Worm (Caenorhabditis elegans) whole organism, early embryonic: Measurements from ENCODE around the gene ztf-30.

Source experiments
- B0310.2 ChIP-seq: sonication (generic microtip); optimal IDR thresholded peaks from 2 replicates; lab custom pipeline; 2016; ENCODE audit warnings: mild to moderate bottlenecking, missing genetic modification characterization, missing compliant biosample characterization
- F13C5.2 ChIP-seq: sonication (generic microtip); optimal IDR thresholded peaks from 2 replicates; lab custom pipeline; 2017; ENCODE audit warnings: mild to moderate bottlenecking, missing genetic modification characterization, inconsistent platforms, missing compliant biosample characterization
- aly-1 ChIP-seq: sonication (generic microtip); optimal IDR thresholded peaks from 2 replicates; lab custom pipeline; 2016; ENCODE audit warnings: missing genetic modification characterization, missing compliant biosample characterization
- ama-1 ChIP-seq: fragments of 150-350 bp; optimal IDR thresholded peaks from 2 replicates; lab custom pipeline; 2014
- ceh-13 ChIP-seq: fragments of 200-800 bp; sonication (Bioruptor generic); optimal IDR thresholded peaks from 2 replicates; lab custom pipeline; 2018; ENCODE audit warnings: mild to moderate bottlenecking, missing genetic modification characterization, missing compliant biosample characterization
- ceh-36 ChIP-seq: sonication (generic microtip); optimal IDR thresholded peaks from 2 replicates; lab custom pipeline; 2016; ENCODE audit warnings: missing genetic modification characterization, inconsistent platforms, missing compliant biosample characterization
- ets-7 ChIP-seq: sonication (generic microtip); optimal IDR thresholded peaks from 2 replicates; lab custom pipeline; 2016; ENCODE audit warnings: missing genotype, missing genetic modification characterization, missing compliant biosample characterization
- flt-1 ChIP-seq: fragments of 200-800 bp; sonication (Bioruptor generic); IDR thresholded peaks from 2 replicates; pipeline ENCODE4 v1.3.6; 2022; ENCODE audit warnings: missing genetic modification characterization, missing compliant biosample characterization
- hmbx-1 ChIP-seq: sonication (generic microtip); optimal IDR thresholded peaks from 2 replicates; lab custom pipeline; 2016; ENCODE audit warnings: mild to moderate bottlenecking, missing genetic modification characterization, missing compliant biosample characterization
- hmg-4 ChIP-seq: fragments of 200-800 bp; sonication (Bioruptor generic); optimal IDR thresholded peaks from 2 replicates; lab custom pipeline; 2018; ENCODE audit warnings: mild to moderate bottlenecking, missing genetic modification characterization, missing compliant biosample characterization
- hnd-1 ChIP-seq: sonication (generic microtip); optimal IDR thresholded peaks from 2 replicates; lab custom pipeline; 2016; ENCODE audit warnings: missing genetic modification characterization, missing compliant biosample characterization
- pes-1 ChIP-seq: fragments of 200-800 bp; sonication (Bioruptor generic); IDR thresholded peaks from 2 replicates; pipeline ENCODE4 v1.3.6; 2022; ENCODE audit warnings: missing genetic modification reagents, missing genetic modification characterization, missing compliant biosample characterization
- scrt-1 ChIP-seq: fragments of 200-800 bp; sonication (Bioruptor generic); IDR thresholded peaks from 2 replicates; pipeline ENCODE4 v1.3.6; 2022; ENCODE audit warnings: missing genetic modification characterization, missing compliant biosample characterization
- sea-1 ChIP-seq: fragments of 200-800 bp; sonication (Bioruptor generic); conservative IDR thresholded peaks from 2 replicates; pipeline ENCODE4 v1.3.6; 2022; ENCODE audit warnings: missing genetic modification characterization, missing compliant biosample characterization
- tbx-11 ChIP-seq: fragments of 200-800 bp; sonication (Bioruptor generic); IDR thresholded peaks from 2 replicates; pipeline ENCODE4 v1.3.6; 2022; ENCODE audit warnings: missing genetic modification characterization, missing compliant biosample characterization
- tbx-37 ChIP-seq: fragments of 200-800 bp; sonication (Bioruptor generic); conservative IDR thresholded peaks from 2 replicates; pipeline ENCODE4 v1.3.6; 2022; ENCODE audit warnings: missing genetic modification reagents, missing genetic modification characterization, missing compliant biosample characterization
- tra-4 ChIP-seq: sonication (generic microtip); optimal IDR thresholded peaks from 2 replicates; lab custom pipeline; 2017; ENCODE audit warnings: missing genetic modification characterization, missing compliant biosample characterization

ztf-30 gene

ce11 chrIII:8594088-8594487 lies 3.6 kb downstream of the ztf-30 start:
- TF ChIP-seq F13C5.2, result no peak
- TF ChIP-seq hmg-4 (GFP tag; lab: Kevin White, UChicago), result no peak
- TF ChIP-seq pes-1 (GFP tag; lab: Robert Waterston, UW), result no peak
- TF ChIP-seq flt-1 (GFP tag; lab: Robert Waterston, UW), result no peak
- TF ChIP-seq ceh-13 (GFP tag; lab: Kevin White, UChicago), result no peak
- TF ChIP-seq scrt-1, result no peak
- no peak for TF ChIP-seq ets-7 (tag; lab: Kevin White, UChicago)
- TF ChIP-seq B0310.2 (tag; lab: Kevin White, UChicago), result no peak
- TF ChIP-seq sea-1 (GFP tag; lab: Robert Waterston, UW), result no peak
- no peak for TF ChIP-seq ama-1 (lab: Kevin White, UChicago)
- TF ChIP-seq hnd-1 (tag; lab: Kevin White, UChicago), result no peak
- TF ChIP-seq hmbx-1 (tag; lab: Kevin White, UChicago), result no peak
- no peak for TF ChIP-seq tbx-11 (GFP tag; lab: Robert Waterston, UW)
- no peak for TF ChIP-seq tra-4 (tag; lab: Kevin White, UChicago)
- TF ChIP-seq tbx-37, result no peak

- TF ChIP-seq ama-1 (lab: Kevin White, UChicago), result no peak
Observed at ce11 chrIII:8593620-8594019, 4.0 kb downstream of the ztf-30 start, which contains the start of gene C06E1.7. C06E1.7 (minus strand) TSS chrIII:8593720.

ce11 chrIII:8590882-8591281 lies 6.8 kb downstream of the ztf-30 start, which contains the start of gene fipr-16:
fipr-16 (minus strand) TSS chrIII:8590982.
- TF ChIP-seq ets-7 (tag; lab: Kevin White, UChicago) (no peak), flt-1 (GFP tag; lab: Robert Waterston, UW) (no peak), hnd-1 (tag; lab: Kevin White, UChicago) (no peak), F13C5.2 (no peak), aly-1 (tag; lab: Kevin White, UChicago) (no peak), tbx-11 (GFP tag; lab: Robert Waterston, UW) (no peak), pes-1 (GFP tag; lab: Robert Waterston, UW) (no peak), tra-4 (tag; lab: Kevin White, UChicago) (no peak), ceh-13 (GFP tag; lab: Kevin White, UChicago) (no peak), hmg-4 (GFP tag; lab: Kevin White, UChicago) (no peak), hmbx-1 (tag; lab: Kevin White, UChicago) (no peak), B0310.2 (tag; lab: Kevin White, UChicago) (no peak), tbx-37 (no peak), scrt-1 (no peak), sea-1 (GFP tag; lab: Robert Waterston, UW) (no peak)

ce11 chrIII:8589195-8589594 lies 8.5 kb downstream of the ztf-30 start, which contains the start of gene fip-3:
fip-3 (minus strand) TSS chrIII:8589488.
- TF ChIP-seq flt-1 (GFP tag; lab: Robert Waterston, UW) (no peak), ceh-13 (GFP tag; lab: Kevin White, UChicago) (no peak)

- TF ChIP-seq ets-7 (tag; lab: Kevin White, UChicago) (no peak), sea-1 (GFP tag; lab: Robert Waterston, UW) (no peak), flt-1 (GFP tag; lab: Robert Waterston, UW) (no peak), hnd-1 (tag; lab: Kevin White, UChicago) (no peak), F13C5.2 (no peak), tbx-37 (no peak), ama-1 (lab: Kevin White, UChicago) (no peak), tra-4 (tag; lab: Kevin White, UChicago) (no peak), B0310.2 (tag; lab: Kevin White, UChicago) (no peak), ceh-36 (no peak), scrt-1 (no peak), tbx-11 (GFP tag; lab: Robert Waterston, UW) (no peak), ceh-13 (GFP tag; lab: Kevin White, UChicago) (no peak)
Observed at ce11 chrIII:8588592-8589153, 9.0 kb downstream of the ztf-30 start, which contains the start of gene glr-1. glr-1 (minus strand) TSS chrIII:8588642.

- TF ChIP-seq ets-7 (tag; lab: Kevin White, UChicago) (no peak), ama-1 (lab: Kevin White, UChicago) (no peak), tbx-37 (no peak), B0310.2 (tag; lab: Kevin White, UChicago) (no peak), hmg-4 (GFP tag; lab: Kevin White, UChicago) (no peak), tbx-11 (GFP tag; lab: Robert Waterston, UW) (no peak), ceh-36 (no peak), tra-4 (tag; lab: Kevin White, UChicago) (no peak), pes-1 (GFP tag; lab: Robert Waterston, UW) (no peak), sea-1 (GFP tag; lab: Robert Waterston, UW) (no peak), scrt-1 (no peak), aly-1 (tag; lab: Kevin White, UChicago) (no peak), hmbx-1 (tag; lab: Kevin White, UChicago) (no peak), hnd-1 (tag; lab: Kevin White, UChicago) (no peak), F13C5.2 (no peak)
Observed at ce11 chrIII:8580802-8581201, 16.9 kb downstream of the ztf-30 start, which contains the start of gene doxa-1. doxa-1 (plus strand) TSS chrIII:8581102.

ce11 chrIII:8579367-8579766 lies 18.3 kb downstream of the ztf-30 start:
- TF ChIP-seq F13C5.2, result no peak
- TF ChIP-seq flt-1 (GFP tag; lab: Robert Waterston, UW), result no peak
- no peak for TF ChIP-seq hnd-1 (tag; lab: Kevin White, UChicago)
- no peak for TF ChIP-seq ets-7 (tag; lab: Kevin White, UChicago)
- TF ChIP-seq tbx-37, result no peak
- TF ChIP-seq tra-4 (tag; lab: Kevin White, UChicago), result no peak
- TF ChIP-seq scrt-1, result no peak
- TF ChIP-seq hmg-4 (GFP tag; lab: Kevin White, UChicago), result no peak
- TF ChIP-seq ama-1 (lab: Kevin White, UChicago), result no peak
- no peak for TF ChIP-seq hmbx-1 (tag; lab: Kevin White, UChicago)
- no peak for TF ChIP-seq ceh-13 (GFP tag; lab: Kevin White, UChicago)
- no peak for TF ChIP-seq ceh-36
- no peak for TF ChIP-seq sea-1 (GFP tag; lab: Robert Waterston, UW)
- TF ChIP-seq B0310.2 (tag; lab: Kevin White, UChicago), result no peak
- TF ChIP-seq tbx-11 (GFP tag; lab: Robert Waterston, UW), result no peak
- TF ChIP-seq aly-1 (tag; lab: Kevin White, UChicago), result no peak
- no peak for TF ChIP-seq pes-1 (GFP tag; lab: Robert Waterston, UW)
